Worm (Caenorhabditis elegans) whole organism, L3 larva: ENCODE results near the gene F35A5.5.

ENCODE experiments used
- ceh-82 ChIP-seq: fragments of 150-350 bp; optimal IDR thresholded peaks from 2 replicates; lab custom pipeline; 2014; ENCODE audit warnings: missing biosample characterization, missing genetic modification characterization
- nhr-28 ChIP-seq: fragments of 150-350 bp; optimal IDR thresholded peaks from 2 replicates; lab custom pipeline; 2014; ENCODE audit warnings: missing biosample characterization, missing genetic modification characterization
- tbx-2 ChIP-seq: sonication (generic microtip); optimal IDR thresholded peaks from 2 replicates; lab custom pipeline; 2016; ENCODE audit warnings: mild to moderate bottlenecking, missing genetic modification characterization, missing compliant biosample characterization

- TF ChIP-seq tbx-2 (tag; lab: Kevin White, UChicago) (peak; percentile 2), ceh-82 (tag; lab: Kevin White, UChicago) (no peak), nhr-28 (tag; lab: Kevin White, UChicago) (no peak)
Observed at ce11 chrX:3837752-3838159, 42.2 kb upstream of the F35A5.5 start.
